Worm (Caenorhabditis elegans) whole organism, L2 larva: Measurements from ENCODE around the gene acr-25.
A peak's percentile ranks its signal among the peaks of the same experiment; 100 is the strongest.

ENCODE experiments used
- C34F6.9 ChIP-seq: fragments of 150-350 bp; optimal IDR thresholded peaks from 2 replicates; lab custom pipeline; 2014; ENCODE audit warnings: missing biosample characterization, missing genetic modification characterization
- F13H6.1 ChIP-seq: sonication (generic microtip); optimal IDR thresholded peaks from 2 replicates; lab custom pipeline; 2016; ENCODE audit warnings: missing genetic modification characterization, missing compliant biosample characterization
- R02D3.7 ChIP-seq: fragments of 150-350 bp; optimal IDR thresholded peaks from 2 replicates; lab custom pipeline; 2014; ENCODE audit warnings: missing biosample characterization, missing genetic modification characterization
- Y55F3AM.14 ChIP-seq: fragments of 200-800 bp; sonication (Bioruptor generic); optimal IDR thresholded peaks from 2 replicates; lab custom pipeline; 2018; ENCODE audit warnings: mild to moderate bottlenecking, missing genetic modification characterization, missing compliant biosample characterization
- ZK546.5 ChIP-seq: sonication (generic microtip); optimal IDR thresholded peaks from 2 replicates; lab custom pipeline; 2017; ENCODE audit warnings: missing biosample characterization, missing genetic modification characterization
- alr-1 ChIP-seq: fragments of 150-350 bp; optimal IDR thresholded peaks from 2 replicates; lab custom pipeline; 2014; ENCODE audit warnings: missing biosample characterization, missing genetic modification characterization
- aly-2 ChIP-seq: fragments of 150-350 bp; optimal IDR thresholded peaks from 2 replicates; lab custom pipeline; 2014; ENCODE audit warnings: missing biosample characterization, missing genetic modification characterization
- blmp-1 ChIP-seq: sonication (generic microtip); optimal IDR thresholded peaks from 2 replicates; lab custom pipeline; 2017; ENCODE audit warnings: missing genetic modification characterization, mild to moderate bottlenecking, missing compliant biosample characterization, antibody characterized with exemption, moderate library complexity; ENCODE audit not compliant: insufficient read depth
- ceh-16 ChIP-seq: fragments of 150-350 bp; optimal IDR thresholded peaks from 2 replicates; lab custom pipeline; 2014; ENCODE audit warnings: missing biosample characterization, missing genetic modification characterization
- ceh-82 ChIP-seq: fragments of 150-350 bp; optimal IDR thresholded peaks from 2 replicates; lab custom pipeline; 2014; ENCODE audit warnings: missing biosample characterization, missing genetic modification characterization
- crh-2 ChIP-seq: sonication (generic microtip); optimal IDR thresholded peaks from 2 replicates; lab custom pipeline; 2017; ENCODE audit warnings: missing biosample characterization, missing genetic modification characterization
- dmd-4 ChIP-seq: sonication (generic microtip); optimal IDR thresholded peaks from 2 replicates; lab custom pipeline; 2017; ENCODE audit warnings: missing biosample characterization, missing genetic modification characterization
- egl-27 ChIP-seq: sonication (generic microtip); optimal IDR thresholded peaks from 3 replicates; lab custom pipeline; 2017; ENCODE audit warnings: missing biosample characterization, missing genetic modification reagents, missing genetic modification characterization
- elt-1 ChIP-seq: fragments of 150-350 bp; optimal IDR thresholded peaks from 2 replicates; lab custom pipeline; 2014; ENCODE audit warnings: missing biosample characterization, missing genetic modification characterization
- elt-3 ChIP-seq: sonication (generic microtip); optimal IDR thresholded peaks from 2 replicates; lab custom pipeline; 2017; ENCODE audit warnings: missing biosample characterization, missing genetic modification characterization
- fos-1 ChIP-seq: fragments of 150-350 bp; optimal IDR thresholded peaks from 2 replicates; lab custom pipeline; 2014; ENCODE audit warnings: missing biosample characterization, missing genetic modification characterization
- gmeb-1 ChIP-seq: fragments of 150-350 bp; optimal IDR thresholded peaks from 2 replicates; lab custom pipeline; 2014; ENCODE audit warnings: missing biosample characterization, missing genetic modification characterization
- lin-11 ChIP-seq: fragments of 150-350 bp; sonication (generic microtip); optimal IDR thresholded peaks from 2 replicates; lab custom pipeline; 2014; ENCODE audit warnings: missing biosample characterization, missing genetic modification characterization, inconsistent platforms, mixed read lengths
- lin-39 ChIP-seq: fragments of 150-350 bp; optimal IDR thresholded peaks from 2 replicates; lab custom pipeline; 2014; ENCODE audit warnings: missing biosample characterization, missing genetic modification reagents, missing genetic modification characterization
- lsy-2 ChIP-seq, 2 experiments: fragments of 150-350 bp in 1 of 2; sonication (generic microtip) in 1 of 2; optimal IDR thresholded peaks; 2 replicates each; lab custom pipeline; 2014 to 2017; ENCODE audit warnings: missing biosample characterization in 2 of 2, missing genetic modification characterization in 2 of 2
- mab-5 ChIP-seq: fragments of 150-350 bp; optimal IDR thresholded peaks from 2 replicates; lab custom pipeline; 2014; ENCODE audit warnings: missing biosample characterization, missing genetic modification characterization
- mbf-1 ChIP-seq: sonication (generic microtip); optimal IDR thresholded peaks from 2 replicates; lab custom pipeline; 2017; ENCODE audit warnings: missing biosample characterization, missing genetic modification characterization
- mdl-1 ChIP-seq, 2 experiments: fragments of 150-350 bp in 1 of 2; sonication (generic microtip) in 1 of 2; optimal IDR thresholded peaks; 2 replicates each; lab custom pipeline; 2017; ENCODE audit warnings: missing biosample characterization in 2 of 2, missing genetic modification characterization in 2 of 2
- nhr-10 ChIP-seq: sonication (generic microtip); optimal IDR thresholded peaks from 2 replicates; lab custom pipeline; 2017; ENCODE audit warnings: missing biosample characterization, missing genetic modification characterization
- nhr-12 ChIP-seq: fragments of 150-350 bp; optimal IDR thresholded peaks from 2 replicates; lab custom pipeline; 2014; ENCODE audit warnings: missing biosample characterization, missing genetic modification characterization
- nhr-129 ChIP-seq: fragments of 150-350 bp; optimal IDR thresholded peaks from 2 replicates; lab custom pipeline; 2014; ENCODE audit warnings: missing biosample characterization, missing genetic modification characterization
- nhr-21 ChIP-seq: fragments of 150-350 bp; optimal IDR thresholded peaks from 2 replicates; lab custom pipeline; 2014; ENCODE audit warnings: missing biosample characterization, missing genetic modification characterization
- nhr-23 ChIP-seq: fragments of 150-350 bp; optimal IDR thresholded peaks from 2 replicates; lab custom pipeline; 2014; ENCODE audit warnings: missing biosample characterization, missing genetic modification reagents, missing genetic modification characterization
- nhr-237 ChIP-seq: fragments of 150-350 bp; optimal IDR thresholded peaks from 2 replicates; lab custom pipeline; 2014; ENCODE audit warnings: missing biosample characterization, missing genetic modification characterization
- nhr-25 ChIP-seq: fragments of 150-350 bp; sonication (generic microtip); optimal IDR thresholded peaks from 3 replicates; lab custom pipeline; 2014; ENCODE audit warnings: missing biosample characterization, missing genetic modification characterization
- nhr-6 ChIP-seq: fragments of 150-350 bp; optimal IDR thresholded peaks from 2 replicates; lab custom pipeline; 2014; ENCODE audit warnings: missing biosample characterization, missing genetic modification characterization
- nhr-77 ChIP-seq: fragments of 150-350 bp; optimal IDR thresholded peaks from 2 replicates; lab custom pipeline; 2014; ENCODE audit warnings: missing biosample characterization, missing genetic modification characterization
- peb-1 ChIP-seq: fragments of 150-350 bp; optimal IDR thresholded peaks from 2 replicates; lab custom pipeline; 2014; ENCODE audit warnings: missing biosample characterization, missing genetic modification characterization
- sem-4 ChIP-seq: fragments of 150-350 bp; optimal IDR thresholded peaks from 2 replicates; lab custom pipeline; 2014; ENCODE audit warnings: missing biosample characterization, missing genetic modification reagents, missing genetic modification characterization
- skn-1 ChIP-seq: sonication (generic microtip); optimal IDR thresholded peaks from 2 replicates; lab custom pipeline; 2017; ENCODE audit warnings: missing biosample characterization, missing genetic modification characterization
- sma-3 ChIP-seq: sonication (generic microtip); optimal IDR thresholded peaks from 2 replicates; lab custom pipeline; 2016; ENCODE audit warnings: missing genetic modification reagents, missing genetic modification characterization, missing compliant biosample characterization
- sma-9 ChIP-seq, 2 experiments: fragments of 150-350 bp in 1 of 2; sonication (generic microtip) in 1 of 2; optimal IDR thresholded peaks; 2 replicates each; lab custom pipeline; 2014 to 2016; ENCODE audit warnings: missing genetic modification characterization in 2 of 2, mild to moderate bottlenecking in 1 of 2, missing biosample characterization in 1 of 2, missing compliant biosample characterization in 1 of 2, missing genetic modification reagents in 1 of 2, moderate library complexity in 1 of 2
- snpc-4 ChIP-seq: fragments of 150-350 bp; optimal IDR thresholded peaks from 2 replicates; lab custom pipeline; 2014; ENCODE audit warnings: missing biosample characterization, missing genetic modification characterization
- unc-39 ChIP-seq: fragments of 150-350 bp; optimal IDR thresholded peaks from 2 replicates; lab custom pipeline; 2014; ENCODE audit warnings: missing biosample characterization, missing genetic modification characterization
- unc-55 ChIP-seq: fragments of 150-350 bp; sonication (generic microtip); optimal IDR thresholded peaks from 3 replicates; lab custom pipeline; 2014; ENCODE audit warnings: missing biosample characterization, missing genetic modification reagents, missing genetic modification characterization
- unc-62 ChIP-seq: fragments of 150-350 bp; optimal IDR thresholded peaks from 2 replicates; lab custom pipeline; 2014; ENCODE audit warnings: missing biosample characterization, missing genetic modification reagents, missing genetic modification characterization
- zag-1 ChIP-seq: fragments of 150-350 bp; optimal IDR thresholded peaks from 2 replicates; lab custom pipeline; 2014; ENCODE audit warnings: missing biosample characterization, missing genetic modification characterization
- ztf-1 ChIP-seq: fragments of 200-800 bp; sonication (Bioruptor generic); conservative IDR thresholded peaks from 2 replicates; pipeline ENCODE4 v1.3.6; 2022; ENCODE audit warnings: missing genetic modification characterization, missing compliant biosample characterization
- ztf-11 ChIP-seq: sonication (generic microtip); optimal IDR thresholded peaks from 2 replicates; lab custom pipeline; 2017; ENCODE audit warnings: missing biosample characterization, missing genetic modification characterization

acr-25 gene

ce11 chrIV:6500843-6501242 lies 36.7 kb downstream of the acr-25 start (continued):
- TF ChIP-seq mdl-1 (tag; optimal IDR thresholded peaks at IDR 0.05; lab: Kevin White, UChicago) (no peak), elt-3 (tag; lab: Kevin White, UChicago) (no peak), sem-4 (tag; lab: Kevin White, UChicago) (no peak), nhr-77 (tag; lab: Kevin White, UChicago) (no peak), aly-2 (tag; lab: Kevin White, UChicago) (no peak), unc-62 (GFP tag; lab: Kevin White, UChicago) (no peak), nhr-21 (tag; lab: Kevin White, UChicago) (no peak), lin-39 (no peak), sma-3 (GFP tag; lab: Kevin White, UChicago) (peak; percentile 12), sma-9 (GFP tag; optimal IDR thresholded peaks at IDR 0.05; lab: Kevin White, UChicago) (peak; percentile 55), sma-9 (tag; optimal IDR thresholded peaks at IDR 0.05; lab: Kevin White, UChicago) (no peak), peb-1 (tag; lab: Kevin White, UChicago) (no peak), ztf-11 (tag; lab: Kevin White, UChicago) (no peak)
- TF ChIP-seq, all 48 proteins: peak for 7

- peak; percentile 30 for TF ChIP-seq gmeb-1 (tag; lab: Kevin White, UChicago)
- peak; percentile 32 for TF ChIP-seq crh-2 (tag; lab: Kevin White, UChicago)
- TF ChIP-seq F13H6.1 (tag; lab: Kevin White, UChicago) = peak; percentile 16
- TF ChIP-seq sma-9 (GFP tag; optimal IDR thresholded peaks at IDR 0.05; lab: Kevin White, UChicago) = no peak
- no peak for TF ChIP-seq sma-9 (tag; optimal IDR thresholded peaks at IDR 0.05; lab: Kevin White, UChicago)
- peak; percentile 95 for TF ChIP-seq fos-1 (tag; lab: Kevin White, UChicago)
Measured at ce11 chrIV:6502725-6503124, 38.6 kb downstream of the acr-25 start.

- TF ChIP-seq alr-1 (tag; lab: Kevin White, UChicago) (no peak), egl-27 (tag; lab: Kevin White, UChicago) (no peak), Y55F3AM.14 (GFP tag; lab: Kevin White, UChicago) (no peak), nhr-6 (tag; lab: Kevin White, UChicago) (no peak), aly-2 (tag; lab: Kevin White, UChicago) (no peak), elt-1 (tag; lab: Kevin White, UChicago) (no peak), nhr-77 (tag; lab: Kevin White, UChicago) (no peak), lsy-2 (tag; optimal IDR thresholded peaks at IDR 0.05; lab: Kevin White, UChicago) (no peak), zag-1 (no peak), nhr-21 (tag; lab: Kevin White, UChicago) (no peak), nhr-10 (no peak), mbf-1 (no peak), ceh-16 (tag; lab: Kevin White, UChicago) (no peak), nhr-237 (no peak)
- TF ChIP-seq, all 48 proteins: peak for 0
Measured at ce11 chrIV:6506424-6506823, 42.3 kb downstream of the acr-25 start, which contains the start of gene pqn-89. TSS of gene pqn-89 (plus strand) at chrIV:6506724.

- TF ChIP-seq nhr-23 (no peak), ceh-82 (no peak), peb-1 (tag; lab: Kevin White, UChicago) (no peak), ZK546.5 (tag; lab: Kevin White, UChicago) (no peak), skn-1 (tag; lab: Kevin White, UChicago) (no peak), lsy-2 (tag; optimal IDR thresholded peaks at IDR 0.05; lab: Kevin White, UChicago) (no peak), zag-1 (no peak), ztf-1 (no peak), nhr-21 (tag; lab: Kevin White, UChicago) (no peak), F13H6.1 (tag; lab: Kevin White, UChicago) (no peak), unc-62 (GFP tag; lab: Kevin White, UChicago) (no peak), lin-39 (no peak), nhr-25 (no peak), aly-2 (tag; lab: Kevin White, UChicago) (no peak), elt-1 (tag; lab: Kevin White, UChicago) (no peak), mab-5 (no peak)
Measured at ce11 chrIV:6511767-6512166, 47.7 kb downstream of the acr-25 start.

ce11 chrIV:6514700-6515099 lies 50.6 kb downstream of the acr-25 start:
- no peak for TF ChIP-seq nhr-25
- TF ChIP-seq nhr-12 (tag; lab: Kevin White, UChicago) = no peak
- TF ChIP-seq sma-9 (GFP tag; optimal IDR thresholded peaks at IDR 0.05; lab: Kevin White, UChicago) = peak; percentile 41
- no peak for TF ChIP-seq sma-9 (tag; optimal IDR thresholded peaks at IDR 0.05; lab: Kevin White, UChicago)
- no peak for TF ChIP-seq R02D3.7 (tag; lab: Kevin White, UChicago)
- TF ChIP-seq nhr-237 = no peak
- peak; percentile 49 for TF ChIP-seq C34F6.9
- no peak for TF ChIP-seq elt-3 (tag; lab: Kevin White, UChicago)
- TF ChIP-seq lin-11 (tag; lab: Kevin White, UChicago) = no peak
- peak; percentile 56 for TF ChIP-seq unc-55 (GFP tag; lab: Kevin White, UChicago)
- TF ChIP-seq dmd-4 (tag; lab: Kevin White, UChicago) = no peak
- no peak for TF ChIP-seq nhr-129 (tag; lab: Kevin White, UChicago)
- TF ChIP-seq ZK546.5 (tag; lab: Kevin White, UChicago) = no peak
- no peak for TF ChIP-seq blmp-1 (tag; lab: Kevin White, UChicago)
- no peak for TF ChIP-seq skn-1 (tag; lab: Kevin White, UChicago)
- TF ChIP-seq snpc-4 (tag; lab: Kevin White, UChicago) = no peak
- no peak for TF ChIP-seq unc-39 (tag; lab: Kevin White, UChicago)
- TF ChIP-seq sma-3 (GFP tag; lab: Kevin White, UChicago) = no peak
- TF ChIP-seq unc-62 (GFP tag; lab: Kevin White, UChicago) = no peak
- TF ChIP-seq crh-2 (tag; lab: Kevin White, UChicago) = peak; percentile 40
- peak; percentile 10 for TF ChIP-seq F13H6.1 (tag; lab: Kevin White, UChicago)
- no peak for TF ChIP-seq ceh-16 (tag; lab: Kevin White, UChicago)
